Worm (Caenorhabditis elegans) whole organism, L4/young adult: Measurements from ENCODE around the gene C08F11.17.

Source experiments
- W03F9.2 ChIP-seq: fragments of 150-350 bp; optimal IDR thresholded peaks from 2 replicates; lab custom pipeline; 2014; ENCODE audit warnings: missing biosample characterization, missing genetic modification characterization
- dao-5 ChIP-seq: sonication (generic microtip); optimal IDR thresholded peaks from 2 replicates; lab custom pipeline; 2016; ENCODE audit warnings: missing genotype, missing genetic modification characterization, moderate library complexity, missing compliant biosample characterization
- him-1 ChIP-seq: sonication (generic microtip); optimal IDR thresholded peaks from 2 replicates; lab custom pipeline; 2016; ENCODE audit warnings: missing genotype, missing genetic modification reagents, missing genetic modification characterization, missing compliant biosample characterization

DNA sequence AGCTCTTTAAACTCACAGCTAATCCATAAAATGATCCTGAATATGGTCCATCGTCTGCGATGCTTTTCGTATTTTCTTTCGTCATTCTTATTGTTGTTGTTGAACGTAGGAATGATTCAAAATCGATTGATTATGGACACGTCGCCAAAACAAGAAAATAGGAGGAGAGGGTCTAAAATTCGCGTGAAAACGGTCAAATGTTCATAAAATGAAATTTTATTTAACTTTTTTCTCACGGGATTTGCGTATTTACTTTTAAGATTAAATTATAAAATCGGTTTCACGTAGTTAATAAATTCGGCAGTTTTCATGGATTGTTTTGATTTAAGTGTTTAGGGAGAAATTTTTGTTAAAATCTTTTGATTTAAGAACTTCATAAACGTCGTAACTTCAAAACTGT is 1.0 kb downstream of the C08F11.17 start, which contains the start of gene C08F11.10:
- TF ChIP-seq W03F9.2 (tag; lab: Kevin White, UChicago) (no peak), dao-5 (no peak), him-1 (tag; lab: Kevin White, UChicago) (no peak)
